Fruit fly (Drosophila melanogaster): Measurements from ENCODE around the gene D1.

D1 gene

DNA sequence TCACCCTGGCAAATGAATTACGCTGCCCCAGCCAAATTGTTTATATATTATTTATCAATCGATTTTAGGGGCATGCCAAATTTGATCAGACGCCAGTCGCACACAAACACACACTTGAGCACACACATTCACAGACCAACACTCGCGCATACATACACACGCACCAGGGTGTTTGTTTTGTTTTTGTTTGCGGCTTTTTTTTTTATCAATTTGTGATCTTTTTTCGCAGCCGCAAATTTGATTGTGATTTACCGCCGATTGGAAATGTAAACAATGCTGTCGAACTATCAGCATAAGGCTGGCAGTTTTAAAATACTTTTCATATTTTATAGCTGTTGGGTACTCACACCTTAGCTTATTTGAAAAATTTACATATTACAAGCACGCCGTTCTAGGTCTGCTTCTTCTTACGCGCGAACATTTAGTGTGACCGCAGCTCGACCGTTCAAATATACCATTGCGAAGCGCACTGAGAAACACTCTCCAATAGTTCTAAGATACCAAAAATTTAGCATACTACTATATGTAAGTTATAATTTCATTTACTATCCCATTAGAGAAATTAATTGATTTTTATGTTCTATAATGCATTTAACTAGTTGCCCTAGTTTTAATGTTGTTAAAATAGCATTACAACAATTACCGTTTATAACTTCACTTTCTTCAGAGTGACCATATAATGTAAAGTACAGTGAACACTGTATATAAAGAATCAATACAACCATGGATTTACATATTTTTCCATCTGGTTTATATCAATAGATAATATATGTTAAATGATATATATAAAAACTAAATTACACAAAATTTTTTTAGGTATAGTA lies 3.0 kb downstream of the D1 start, which contains the start of gene pum (continued):
- TF ChIP-seq CG6808 (GFP tag; optimal IDR thresholded peaks at IDR 0.05) (peak; percentile 83), CG6276 (GFP tag; optimal IDR thresholded peaks at IDR 0.05) (peak; percentile 46), CG10631 (GFP tag; optimal IDR thresholded peaks at IDR 0.05) (no peak), Eip78C (GFP tag) (peak; percentile 62), Ets21C (GFP tag; optimal IDR thresholded peaks at IDR 0.05) (no peak)

DNA sequence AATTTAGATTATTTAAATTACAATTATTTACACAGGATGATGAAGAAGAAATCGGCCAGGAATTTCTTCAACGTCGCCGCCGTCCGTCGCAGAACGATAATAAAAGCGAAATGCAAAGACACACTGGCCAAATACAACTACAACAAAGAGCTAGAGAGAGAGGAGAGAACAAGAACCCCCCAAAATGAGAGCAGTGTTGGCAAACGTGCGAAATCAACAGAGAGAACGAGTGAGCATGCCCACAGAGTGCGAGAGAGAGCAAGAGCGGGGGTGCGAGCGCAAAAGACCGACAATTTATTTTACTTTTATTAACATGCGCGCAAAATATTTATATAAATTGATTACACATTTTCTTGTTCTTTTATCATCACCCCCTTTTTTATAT lies 3.6 kb downstream of the D1 start:
- TF ChIP-seq Eip78C (GFP tag) (peak; percentile 31), vri (GFP tag; optimal IDR thresholded peaks at IDR 0.05) (peak; percentile 46), Smox (GFP tag; optimal IDR thresholded peaks at IDR 0.05) (peak; percentile 6), CG15336 (GFP tag; IDR thresholded peaks at IDR 0.05) (no peak; the same call in 1 of the 2 replicates), CG3919 (GFP tag; optimal IDR thresholded peaks at IDR 0.05) (peak; percentile 60), Lpt (GFP tag; optimal IDR thresholded peaks at IDR 0.05) (peak; percentile 34), svp (GFP tag) (peak; percentile 81), Eip93F (GFP tag; optimal IDR thresholded peaks at IDR 0.05) (peak; percentile 28), net (GFP tag; optimal IDR thresholded peaks at IDR 0.05) (peak; percentile 25), Gug (GFP tag; IDR thresholded peaks at IDR 0.05) (no peak), fkh (GFP tag; optimal IDR thresholded peaks at IDR 0.05) (peak; percentile 63), CG7368 (GFP tag; optimal IDR thresholded peaks at IDR 0.05) (no peak), CG6854 (GFP tag; optimal IDR thresholded peaks at IDR 0.05) (peak; percentile 51), CG6163 (GFP tag; IDR thresholded peaks at IDR 0.05) (peak; percentile 81), eg (GFP tag; IDR thresholded peaks at IDR 0.05) (0 out of 3 replicates have a peak, but pooled peaks have one; percentile 41), topi (GFP tag; optimal IDR thresholded peaks at IDR 0.05) (peak; percentile 39), Met (GFP tag; optimal IDR thresholded peaks at IDR 0.05) (peak; percentile 38), spab (GFP tag; optimal IDR thresholded peaks at IDR 0.05) (no peak), dsx (GFP tag; optimal IDR thresholded peaks at IDR 0.05; ENCODE audit: poor library complexity, severe bottlenecking) (peak; percentile 37), Eip75B (GFP tag; optimal IDR thresholded peaks at IDR 0.05) (peak; percentile 33), lz (GFP tag; optimal IDR thresholded peaks at IDR 0.05) (peak; percentile 35), CG34406 (GFP tag; optimal IDR thresholded peaks at IDR 0.05) (peak; percentile 43), Hr39 (GFP tag; optimal IDR thresholded peaks at IDR 0.05) (no peak), Sox102F (GFP tag; optimal IDR thresholded peaks at IDR 0.05) (peak; percentile 18), cyc (GFP tag; optimal IDR thresholded peaks at IDR 0.05) (no peak), Sox14 (GFP tag; optimal IDR thresholded peaks at IDR 0.05) (peak; percentile 53), OdsH (GFP tag; optimal IDR thresholded peaks at IDR 0.05) (peak; percentile 19), fd85E (GFP tag; optimal IDR thresholded peaks at IDR 0.05) (peak; percentile 60), esn (GFP tag; optimal IDR thresholded peaks at IDR 0.05) (peak; percentile 53)

DNA sequence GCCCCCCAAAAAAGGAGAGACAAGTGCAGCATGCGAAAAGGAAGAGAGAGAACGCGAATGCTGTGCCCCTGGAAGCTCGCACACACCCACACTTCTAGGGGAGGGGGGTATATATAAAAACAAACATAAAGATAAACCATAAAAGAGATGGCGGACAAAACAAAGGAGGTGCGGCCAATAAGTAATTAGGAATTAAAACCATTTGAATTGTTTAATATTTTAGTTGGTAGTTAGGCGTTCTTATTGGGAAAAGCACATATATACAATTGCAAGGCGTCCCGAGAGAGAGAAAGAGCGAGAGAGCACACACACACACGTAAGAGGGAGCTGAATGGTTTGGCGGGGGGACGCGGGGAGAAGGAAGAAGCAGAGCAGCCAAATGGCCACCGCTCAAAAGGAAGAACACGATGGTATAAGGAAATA lies 4.4 kb downstream of the D1 start:
- no peak for TF ChIP-seq Eip93F (GFP tag; optimal IDR thresholded peaks at IDR 0.05)
- peak; percentile 0 for TF ChIP-seq CG3032 (tag; optimal IDR thresholded peaks at IDR 0.05)
- TF ChIP-seq svp (GFP tag) = peak; percentile 53
- no peak for TF ChIP-seq CG1621 (tag; optimal IDR thresholded peaks at IDR 0.05)
- peak; percentile 29 for TF ChIP-seq Eip78C (GFP tag)
- TF ChIP-seq esn (GFP tag; optimal IDR thresholded peaks at IDR 0.05) = no peak
- TF ChIP-seq Ets96B (tag; optimal IDR thresholded peaks at IDR 0.05) = no peak
- TF ChIP-seq Ets21C (GFP tag; optimal IDR thresholded peaks at IDR 0.05) = no peak
- 0 out of 2 replicates have a peak, but pooled peaks have one; percentile 17 for TF ChIP-seq CG15336 (GFP tag; IDR thresholded peaks at IDR 0.05)
- no peak for TF ChIP-seq CG31627 (GFP tag; optimal IDR thresholded peaks at IDR 0.05)
- peak; percentile 4 for TF ChIP-seq CG3919 (GFP tag; optimal IDR thresholded peaks at IDR 0.05)
- peak; percentile 81 for TF ChIP-seq CG6163 (GFP tag; IDR thresholded peaks at IDR 0.05)
- TF ChIP-seq spab (GFP tag; optimal IDR thresholded peaks at IDR 0.05) = no peak
- TF ChIP-seq ss (GFP tag; optimal IDR thresholded peaks at IDR 0.05) = peak; percentile 23 to 29
- TF ChIP-seq acj6 (GFP tag; optimal IDR thresholded peaks at IDR 0.05) = no peak
- no peak for TF ChIP-seq CG6792 (GFP tag; optimal IDR thresholded peaks at IDR 0.05)
- TF ChIP-seq Blimp-1 (GFP tag; optimal IDR thresholded peaks at IDR 0.05) = no peak
- TF ChIP-seq topi (GFP tag; optimal IDR thresholded peaks at IDR 0.05) = no peak
- TF ChIP-seq CG6808 (GFP tag; optimal IDR thresholded peaks at IDR 0.05) = no peak
- no peak for TF ChIP-seq dac (GFP tag; optimal IDR thresholded peaks at IDR 0.05)
- TF ChIP-seq CG9139 (GFP tag; optimal IDR thresholded peaks at IDR 0.05) = peak; percentile 11
